Worm (Caenorhabditis elegans): ENCODE measurements around the gene C06E1.9.
A peak's percentile ranks its signal among the peaks of the same experiment; 100 is the strongest.

Gene C06E1.9

DNA sequence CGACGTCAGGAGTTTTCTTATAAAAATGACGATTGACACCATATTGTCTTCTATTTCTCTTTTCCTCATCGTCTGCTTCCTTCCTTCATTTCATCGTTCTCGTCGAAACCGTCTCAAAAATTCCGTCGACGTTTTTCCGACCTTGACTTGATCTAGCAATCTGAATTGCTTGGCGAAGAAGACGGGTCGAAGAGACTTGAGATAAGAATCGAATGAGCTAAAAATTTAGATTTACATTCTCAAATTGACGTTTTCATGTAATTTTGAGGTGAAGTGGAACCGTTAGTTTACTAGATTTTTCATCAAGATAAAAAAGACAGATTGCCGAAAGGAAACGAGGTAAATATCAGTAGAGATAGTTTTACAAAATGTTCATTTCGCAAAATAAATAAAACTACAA is 32.0 kb downstream of the C06E1.9 start:
- TF ChIP-seq ztf-28 (GFP tag; IDR thresholded peaks at IDR 0.05), result no peak
- no peak for TF ChIP-seq zim-3 (tag; optimal IDR thresholded peaks at IDR 0.05)
- no peak for TF ChIP-seq ceh-100 (GFP tag; IDR thresholded peaks at IDR 0.05)
- TF ChIP-seq ama-1 (optimal IDR thresholded peaks at IDR 0.05), result no peak
- TF ChIP-seq ama-1 (GFP tag; optimal IDR thresholded peaks at IDR 0.05), result no peak
- TF ChIP-seq F10E7.11 (tag; optimal IDR thresholded peaks at IDR 0.05), result no peak

- TF ChIP-seq nhr-120 (GFP tag; IDR thresholded peaks at IDR 0.05), result no peak
- TF ChIP-seq die-1 (tag; optimal IDR thresholded peaks at IDR 0.05), result no peak
- no peak for TF ChIP-seq snpc-4 (GFP tag; optimal IDR thresholded peaks at IDR 0.05)
- peak in 2 of 4 experiments; percentile 61 to 62 for TF ChIP-seq snpc-4 (tag; optimal IDR thresholded peaks at IDR 0.05)
- TF ChIP-seq dox-1 (GFP tag; IDR thresholded peaks at IDR 0.05), result no peak
- no peak for TF ChIP-seq rpc-1 (optimal IDR thresholded peaks at IDR 0.05)
- no peak for TF ChIP-seq rpc-1 (tag; optimal IDR thresholded peaks at IDR 0.05)
- no peak for TF ChIP-seq madf-8 (GFP tag; conservative IDR thresholded peaks at IDR 0.05)
- TF ChIP-seq lin-54 (GFP tag; optimal IDR thresholded peaks at IDR 0.05), result no peak
These were observed 34.1 kb downstream of the C06E1.9 start for ce11 chrIII:8575359-8576101.

DNA sequence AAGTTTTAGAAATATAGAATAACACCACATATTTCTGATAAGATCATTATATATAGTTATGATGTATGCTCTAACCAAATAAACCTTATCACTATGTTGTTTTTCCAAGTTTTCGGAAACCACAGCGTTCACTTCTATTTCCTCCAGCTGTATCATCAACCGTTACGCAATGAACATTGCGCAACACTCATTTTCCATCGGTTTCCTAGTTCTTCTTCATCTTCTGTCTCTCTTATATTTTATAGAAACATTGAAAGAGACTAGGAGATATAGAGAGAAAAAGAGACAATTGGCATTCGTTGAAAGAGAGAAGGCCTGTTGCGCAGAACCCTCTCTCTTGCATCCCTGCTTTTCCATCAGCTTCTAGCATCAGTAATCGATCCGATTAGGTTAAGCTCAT is 35.3 kb downstream of the C06E1.9 start:
- no peak for TF ChIP-seq Y67H2A.10 (GFP tag; conservative IDR thresholded peaks at IDR 0.05)
- no peak for TF ChIP-seq C06A6.2 (GFP tag; conservative IDR thresholded peaks at IDR 0.05)
- TF ChIP-seq die-1 (tag; optimal IDR thresholded peaks at IDR 0.05), result no peak
- TF ChIP-seq ceh-27 (GFP tag; optimal IDR thresholded peaks at IDR 0.05), result no peak
- TF ChIP-seq somi-1 (GFP tag; optimal IDR thresholded peaks at IDR 0.05), result no peak

DNA sequence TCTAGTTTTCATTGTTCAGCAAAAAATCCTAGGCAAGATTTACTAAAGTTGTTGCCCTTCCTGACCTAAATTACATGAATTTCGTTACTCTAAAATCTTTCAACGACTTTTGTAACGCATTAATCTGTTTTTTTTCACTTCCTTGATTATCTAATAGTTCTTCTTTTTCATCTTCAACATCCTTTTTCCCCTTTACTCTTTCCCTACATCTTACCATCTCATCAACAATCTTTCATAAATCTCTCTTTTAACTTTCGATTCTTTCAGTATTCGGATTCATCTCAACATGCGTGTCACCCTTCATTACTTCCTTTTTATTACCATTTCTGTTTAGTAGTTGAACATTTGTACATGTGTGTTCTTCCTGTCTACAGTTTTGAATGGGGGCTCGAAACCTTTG is 35.7 kb downstream of the C06E1.9 start:
- TF ChIP-seq nhr-90 (tag; optimal IDR thresholded peaks at IDR 0.05) (no peak), nhr-120 (GFP tag; IDR thresholded peaks at IDR 0.05) (no peak), cebp-2 (GFP tag; IDR thresholded peaks at IDR 0.05) (no peak), lin-26 (GFP tag; IDR thresholded peaks at IDR 0.05) (no peak), attf-6 (GFP tag; IDR thresholded peaks at IDR 0.05) (no peak), lag-1 (GFP tag; IDR thresholded peaks at IDR 0.05) (no peak), hmg-20 (GFP tag; IDR thresholded peaks at IDR 0.05) (no peak), F37B4.10 (GFP tag; IDR thresholded peaks at IDR 0.05) (no peak), zim-3 (tag; optimal IDR thresholded peaks at IDR 0.05) (no peak), lin-35 (GFP tag; optimal IDR thresholded peaks at IDR 0.05) (no peak), ztf-6 (GFP tag; IDR thresholded peaks at IDR 0.05) (no peak), lsy-27 (tag; optimal IDR thresholded peaks at IDR 0.05; ENCODE audit: borderline replicate concordance, insufficient read depth) (no peak), athp-1 (tag; optimal IDR thresholded peaks at IDR 0.05) (no peak), mcd-1 (GFP tag; IDR thresholded peaks at IDR 0.05) (no peak), him-1 (tag; optimal IDR thresholded peaks at IDR 0.05) (no peak), F39B2.1 (GFP tag; IDR thresholded peaks at IDR 0.05) (no peak), hrde-1 (tag; optimal IDR thresholded peaks at IDR 0.05; ENCODE audit: borderline replicate concordance) (no peak), atf-7 (tag; optimal IDR thresholded peaks at IDR 0.05) (no peak), K12H6.12 (tag; optimal IDR thresholded peaks at IDR 0.05) (no peak)
